Worm (Caenorhabditis elegans): Measurements from ENCODE around the gene F38E1.3.

DNA sequence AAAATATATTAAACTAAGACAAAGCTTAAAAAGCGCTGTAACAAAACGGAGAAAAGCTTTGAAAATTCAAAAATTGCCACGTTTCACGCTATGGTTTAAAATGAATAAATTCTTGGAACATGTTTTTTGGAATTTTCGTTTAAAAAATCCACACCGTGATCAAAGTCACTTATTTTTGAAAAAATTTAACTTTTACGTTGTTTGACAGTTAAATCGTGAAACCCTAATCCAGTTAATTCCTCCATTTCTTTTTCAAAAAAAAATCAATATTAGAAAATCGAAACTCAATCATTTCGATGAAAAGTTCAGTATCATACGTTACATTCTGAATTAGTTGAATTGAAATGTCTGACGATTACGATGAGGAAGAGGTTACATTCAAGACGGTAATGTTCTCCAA is at the start of gene F38E1.3:
- TF ChIP-seq ceh-82 (tag; optimal IDR thresholded peaks at IDR 0.05) (no peak), nhr-11 (tag; optimal IDR thresholded peaks at IDR 0.05) (no peak)

Data from whole organism, L1 larva.